Worm (Caenorhabditis elegans) whole organism, L3 larva: ENCODE results near the gene hmgr-1.
A peak's percentile ranks its signal among the peaks of the same experiment; 100 is the strongest.

Experiments used
- R02D3.7 ChIP-seq: fragments of 150-350 bp; optimal IDR thresholded peaks from 2 replicates; lab custom pipeline; 2014; ENCODE audit warnings: missing biosample characterization, missing genetic modification characterization
- ZK546.5 ChIP-seq: sonication (generic microtip); optimal IDR thresholded peaks from 2 replicates; lab custom pipeline; 2017; ENCODE audit warnings: missing biosample characterization, missing genetic modification characterization
- aly-2 ChIP-seq: fragments of 150-350 bp; optimal IDR thresholded peaks from 2 replicates; lab custom pipeline; 2014; ENCODE audit warnings: missing biosample characterization, missing genetic modification characterization
- ama-1 ChIP-seq: fragments of 150-350 bp; optimal IDR thresholded peaks from 2 replicates; lab custom pipeline; 2018
- ceh-16 ChIP-seq: sonication (generic microtip); optimal IDR thresholded peaks from 2 replicates; lab custom pipeline; 2017; ENCODE audit warnings: missing biosample characterization, missing genetic modification characterization
- ceh-28 ChIP-seq: fragments of 150-350 bp; optimal IDR thresholded peaks from 2 replicates; lab custom pipeline; 2014; ENCODE audit warnings: missing biosample characterization, missing genetic modification reagents, missing genetic modification characterization
- ceh-82 ChIP-seq: fragments of 150-350 bp; optimal IDR thresholded peaks from 2 replicates; lab custom pipeline; 2014; ENCODE audit warnings: missing biosample characterization, missing genetic modification characterization
- ceh-9 ChIP-seq: sonication (generic microtip); optimal IDR thresholded peaks from 2 replicates; lab custom pipeline; 2018; ENCODE audit warnings: missing biosample characterization, missing genetic modification characterization
- daf-12 ChIP-seq: fragments of 150-350 bp; optimal IDR thresholded peaks from 2 replicates; lab custom pipeline; 2014; ENCODE audit warnings: missing biosample characterization, missing genetic modification reagents, missing genetic modification characterization
- egl-27 ChIP-seq: sonication (generic microtip); optimal IDR thresholded peaks from 4 replicates; lab custom pipeline; 2017; ENCODE audit warnings: missing biosample characterization, missing genetic modification reagents, missing genetic modification characterization
- egl-5 ChIP-seq: fragments of 150-350 bp; optimal IDR thresholded peaks from 2 replicates; lab custom pipeline; 2017; ENCODE audit warnings: missing biosample characterization, missing genetic modification reagents, missing genetic modification characterization, inconsistent platforms
- elt-1 ChIP-seq: fragments of 150-350 bp; optimal IDR thresholded peaks from 2 replicates; lab custom pipeline; 2014; ENCODE audit warnings: missing biosample characterization, missing genetic modification characterization
- elt-2 ChIP-seq: sonication (generic microtip); optimal IDR thresholded peaks from 2 replicates; lab custom pipeline; 2016; ENCODE audit warnings: missing genetic modification reagents, mild to moderate bottlenecking, missing genetic modification characterization, missing compliant biosample characterization
- elt-3 ChIP-seq, 3 experiments: fragments of 150-350 bp in 1 of 3; sonication (generic microtip) in 2 of 3; optimal IDR thresholded peaks; 2 replicates in 2 of 3; 4 replicates in 1 of 3; lab custom pipeline; 2014 to 2017; ENCODE audit warnings: missing biosample characterization in 3 of 3, missing genetic modification characterization in 3 of 3
- eor-1 ChIP-seq, 2 experiments: fragments of 150-350 bp; optimal IDR thresholded peaks; 2 replicates each; lab custom pipeline; 2014 to 2018; ENCODE audit warnings: missing biosample characterization in 2 of 2, missing genetic modification characterization in 2 of 2
- fkh-10 ChIP-seq: sonication (generic microtip); optimal IDR thresholded peaks from 2 replicates; lab custom pipeline; 2017; ENCODE audit warnings: missing biosample characterization, missing genetic modification reagents, missing genetic modification characterization
- fkh-2 ChIP-seq: fragments of 150-350 bp; optimal IDR thresholded peaks from 2 replicates; lab custom pipeline; 2014; ENCODE audit warnings: missing biosample characterization, missing genetic modification reagents, missing genetic modification characterization
- fos-1 ChIP-seq: fragments of 150-350 bp; optimal IDR thresholded peaks from 2 replicates; lab custom pipeline; 2014; ENCODE audit warnings: missing biosample characterization, missing genetic modification characterization
- hmg-11 ChIP-seq: sonication (generic microtip); optimal IDR thresholded peaks from 2 replicates; lab custom pipeline; 2016; ENCODE audit warnings: missing genetic modification characterization, missing compliant biosample characterization
- jun-1 ChIP-seq: fragments of 150-350 bp; optimal IDR thresholded peaks from 2 replicates; lab custom pipeline; 2014; ENCODE audit warnings: missing biosample characterization, missing genetic modification reagents, missing genetic modification characterization
- lin-15B ChIP-seq: fragments of 150-350 bp; optimal IDR thresholded peaks from 2 replicates; lab custom pipeline; 2014; ENCODE audit warnings: missing biosample characterization, missing genetic modification characterization
- lin-39 ChIP-seq: fragments of 150-350 bp; optimal IDR thresholded peaks from 2 replicates; lab custom pipeline; 2018; ENCODE audit warnings: missing biosample characterization, missing genetic modification reagents, missing genetic modification characterization
- lsy-12 ChIP-seq: sonication (generic microtip); optimal IDR thresholded peaks from 2 replicates; lab custom pipeline; 2016; ENCODE audit warnings: mild to moderate bottlenecking, missing genetic modification characterization, missing compliant biosample characterization
- mdl-1 ChIP-seq: fragments of 150-350 bp; optimal IDR thresholded peaks from 2 replicates; lab custom pipeline; 2014; ENCODE audit warnings: missing biosample characterization, missing genetic modification characterization
- mml-1 ChIP-seq: fragments of 150-350 bp; sonication (generic microtip); optimal IDR thresholded peaks from 3 replicates; lab custom pipeline; 2014; ENCODE audit warnings: missing biosample characterization, missing genetic modification characterization
- nfya-1 ChIP-seq: sonication (generic microtip); optimal IDR thresholded peaks from 2 replicates; lab custom pipeline; 2017; ENCODE audit warnings: missing genetic modification characterization, mild to moderate bottlenecking, missing compliant biosample characterization, antibody characterized with exemption, moderate library complexity; ENCODE audit not compliant: insufficient read depth
- nhr-11 ChIP-seq: fragments of 150-350 bp; optimal IDR thresholded peaks from 2 replicates; lab custom pipeline; 2014; ENCODE audit warnings: missing biosample characterization, missing genetic modification characterization
- nhr-12 ChIP-seq: fragments of 150-350 bp; optimal IDR thresholded peaks from 2 replicates; lab custom pipeline; 2014; ENCODE audit warnings: missing biosample characterization, missing genetic modification characterization
- nhr-23 ChIP-seq: fragments of 150-350 bp; optimal IDR thresholded peaks from 2 replicates; lab custom pipeline; 2014; ENCODE audit warnings: missing biosample characterization, missing genetic modification reagents, missing genetic modification characterization
- nhr-237 ChIP-seq: fragments of 150-350 bp; optimal IDR thresholded peaks from 2 replicates; lab custom pipeline; 2014; ENCODE audit warnings: missing biosample characterization, missing genetic modification characterization
- nhr-25 ChIP-seq: sonication (generic microtip); optimal IDR thresholded peaks from 2 replicates; lab custom pipeline; 2017; ENCODE audit warnings: missing biosample characterization, missing genetic modification characterization
- nhr-28 ChIP-seq: fragments of 150-350 bp; optimal IDR thresholded peaks from 2 replicates; lab custom pipeline; 2014; ENCODE audit warnings: missing biosample characterization, missing genetic modification characterization
- nhr-43 ChIP-seq: sonication (generic microtip); optimal IDR thresholded peaks from 2 replicates; lab custom pipeline; 2016; ENCODE audit warnings: mild to moderate bottlenecking, missing genetic modification characterization, missing compliant biosample characterization; ENCODE audit not compliant: poor library complexity, severe bottlenecking
- nhr-67 ChIP-seq: fragments of 150-350 bp; optimal IDR thresholded peaks from 2 replicates; lab custom pipeline; 2014; ENCODE audit warnings: missing biosample characterization, missing genetic modification characterization
- nhr-76 ChIP-seq: fragments of 150-350 bp; sonication (generic microtip); optimal IDR thresholded peaks from 5 replicates; lab custom pipeline; 2014; ENCODE audit warnings: missing biosample characterization, missing genetic modification characterization
- nhr-77 ChIP-seq: fragments of 150-350 bp; optimal IDR thresholded peaks from 2 replicates; lab custom pipeline; 2014; ENCODE audit warnings: missing biosample characterization, missing genetic modification characterization
- pha-4 ChIP-seq: fragments of 150-350 bp; optimal IDR thresholded peaks from 2 replicates; lab custom pipeline; 2014; ENCODE audit warnings: missing biosample characterization, missing genetic modification reagents, missing genetic modification characterization
- pqm-1 ChIP-seq: fragments of 150-350 bp; optimal IDR thresholded peaks from 2 replicates; lab custom pipeline; 2017; ENCODE audit warnings: missing biosample characterization, missing genetic modification characterization, inconsistent platforms
- sea-2 ChIP-seq: fragments of 150-350 bp; sonication (generic microtip); optimal IDR thresholded peaks from 4 replicates; lab custom pipeline; 2014; ENCODE audit warnings: missing biosample characterization, missing genetic modification reagents, missing genetic modification characterization
- skn-1 ChIP-seq: fragments of 150-350 bp; optimal IDR thresholded peaks from 2 replicates; lab custom pipeline; 2014; ENCODE audit warnings: missing biosample characterization, missing genetic modification characterization
- snpc-4 ChIP-seq: fragments of 150-350 bp; optimal IDR thresholded peaks from 2 replicates; lab custom pipeline; 2014; ENCODE audit warnings: missing biosample characterization, missing genetic modification characterization
- tbx-2 ChIP-seq: sonication (generic microtip); optimal IDR thresholded peaks from 2 replicates; lab custom pipeline; 2016; ENCODE audit warnings: mild to moderate bottlenecking, missing genetic modification characterization, missing compliant biosample characterization
- unc-39 ChIP-seq: sonication (generic microtip); optimal IDR thresholded peaks from 4 replicates; lab custom pipeline; 2017; ENCODE audit warnings: missing biosample characterization, missing genetic modification characterization
- unc-62 ChIP-seq: fragments of 150-350 bp; sonication (generic microtip); optimal IDR thresholded peaks from 4 replicates; lab custom pipeline; 2014; ENCODE audit warnings: missing biosample characterization, missing genetic modification reagents, missing genetic modification characterization
- zag-1 ChIP-seq: fragments of 150-350 bp; optimal IDR thresholded peaks from 2 replicates; lab custom pipeline; 2014; ENCODE audit warnings: missing biosample characterization, missing genetic modification characterization
- ztf-11 ChIP-seq: fragments of 150-350 bp; optimal IDR thresholded peaks from 2 replicates; lab custom pipeline; 2014; ENCODE audit warnings: missing biosample characterization, missing genetic modification characterization
- ztf-4 ChIP-seq: fragments of 150-350 bp; optimal IDR thresholded peaks from 2 replicates; lab custom pipeline; 2014; ENCODE audit warnings: missing biosample characterization, missing genetic modification characterization

The hmgr-1 gene

DNA sequence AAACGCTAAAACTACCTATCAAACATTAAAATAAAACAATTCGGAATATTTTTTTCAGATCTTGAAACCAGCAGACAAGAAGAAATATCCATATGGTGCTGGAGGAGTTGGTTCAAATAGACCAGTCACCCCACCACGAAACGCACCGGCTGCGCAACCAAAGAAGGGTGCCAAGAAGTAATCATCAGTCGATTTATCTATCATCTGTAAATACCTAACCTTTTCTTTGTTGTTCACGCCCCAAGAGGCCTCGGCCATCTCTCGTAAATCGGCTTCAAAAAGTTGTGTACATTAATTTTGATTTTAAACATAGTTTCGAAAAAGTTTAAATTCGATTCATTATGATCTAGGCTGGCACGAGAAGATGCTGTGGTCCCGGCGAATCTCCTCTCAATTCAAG, 21.3 kb upstream of the hmgr-1 start:
- TF ChIP-seq ama-1 (peak; percentile 53), pha-4 (tag; lab: Kevin White, UChicago) (no peak)

DNA sequence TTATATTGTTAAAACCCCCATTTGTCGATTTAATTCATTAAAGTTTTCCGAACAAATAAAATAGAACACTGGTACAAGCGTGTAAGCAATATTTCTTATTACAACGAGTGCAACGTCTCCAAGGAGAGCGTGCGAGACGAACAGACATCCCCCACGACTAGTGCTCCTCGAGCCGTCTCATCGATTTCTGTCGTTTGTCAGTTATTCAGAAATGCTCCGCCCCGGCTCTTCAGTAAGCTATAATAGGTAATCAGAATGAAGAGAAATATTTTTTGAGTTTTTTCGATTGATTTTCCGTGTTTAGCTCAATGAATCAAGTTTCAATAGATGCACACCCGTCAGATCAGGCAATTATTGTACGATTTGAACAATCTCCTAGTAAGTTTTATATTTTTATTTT, 20.6 kb upstream of the hmgr-1 start, which contains the start of gene kap-1:
TSS of gene kap-1 (plus strand) at position 143 of the 400 bp plus-strand sequence.
- no peak for TF ChIP-seq fkh-10 (GFP tag; lab: Kevin White, UChicago)
- no peak for TF ChIP-seq fos-1 (tag; lab: Kevin White, UChicago)
- no peak for TF ChIP-seq elt-1
- no peak for TF ChIP-seq lin-39 (tag; lab: Kevin White, UChicago)
- no peak for TF ChIP-seq zag-1 (tag; lab: Kevin White, UChicago)
- peak; percentile 40 for TF ChIP-seq nhr-43
- no peak for TF ChIP-seq nhr-12 (tag; lab: Kevin White, UChicago)
- no peak for TF ChIP-seq fkh-2 (tag; lab: Kevin White, UChicago)
- no peak for TF ChIP-seq ceh-16
- no peak for TF ChIP-seq skn-1 (tag; lab: Kevin White, UChicago)
- TF ChIP-seq nhr-237 (tag; lab: Kevin White, UChicago): no peak
- no peak for TF ChIP-seq egl-27 (tag; lab: Kevin White, UChicago)
- TF ChIP-seq mml-1 (tag; lab: Kevin White, UChicago): no peak
- TF ChIP-seq pha-4 (tag; lab: Kevin White, UChicago): no peak
- no peak for TF ChIP-seq ceh-9 (tag; lab: Kevin White, UChicago)
- no peak for TF ChIP-seq aly-2
- no peak for TF ChIP-seq elt-3 (tag; optimal IDR thresholded peaks at IDR 0.05; lab: Kevin White, UChicago)
- no peak for TF ChIP-seq R02D3.7 (tag; lab: Kevin White, UChicago)
- TF ChIP-seq jun-1 (tag; lab: Kevin White, UChicago): no peak
- no peak for TF ChIP-seq mdl-1 (tag; lab: Kevin White, UChicago)
- TF ChIP-seq daf-12 (tag; lab: Kevin White, UChicago): no peak
- no peak for TF ChIP-seq eor-1 (tag; optimal IDR thresholded peaks at IDR 0.05; lab: Kevin White, UChicago)
- no peak for TF ChIP-seq egl-5
- no peak for TF ChIP-seq nhr-25 (tag; lab: Kevin White, UChicago)
- peak; percentile 33 for TF ChIP-seq nfya-1 (tag; lab: Kevin White, UChicago)
- peak; percentile 90 for TF ChIP-seq ama-1
- peak; percentile 56 for TF ChIP-seq lsy-12
- TF ChIP-seq ztf-11: no peak
- TF ChIP-seq ceh-28 (tag; lab: Kevin White, UChicago): no peak
- no peak for TF ChIP-seq ceh-82 (tag; lab: Kevin White, UChicago)
- no peak for TF ChIP-seq pqm-1 (tag; lab: Kevin White, UChicago)
- TF ChIP-seq ztf-4 (tag; lab: Kevin White, UChicago): no peak
- TF ChIP-seq nhr-67 (tag; lab: Kevin White, UChicago): no peak
- TF ChIP-seq unc-39 (tag; lab: Kevin White, UChicago): no peak
- TF ChIP-seq nhr-11 (tag; lab: Kevin White, UChicago): no peak
- TF ChIP-seq tbx-2 (tag; lab: Kevin White, UChicago): no peak
- no peak for TF ChIP-seq unc-62 (GFP tag; lab: Kevin White, UChicago)
- no peak for TF ChIP-seq nhr-28 (tag; lab: Kevin White, UChicago)
- TF ChIP-seq nhr-77 (tag; lab: Kevin White, UChicago): no peak
- peak; percentile 11 for TF ChIP-seq elt-2 (tag; lab: Kevin White, UChicago)
- peak; percentile 7 for TF ChIP-seq hmg-11 (tag; lab: Kevin White, UChicago)
- no peak for TF ChIP-seq ZK546.5 (tag; lab: Kevin White, UChicago)
- TF ChIP-seq snpc-4 (tag; lab: Kevin White, UChicago): no peak
- no peak for TF ChIP-seq sea-2
- TF ChIP-seq nhr-76 (tag; lab: Kevin White, UChicago): no peak
- TF ChIP-seq lin-15B (tag; lab: Kevin White, UChicago): no peak
- TF ChIP-seq nhr-23: no peak
- TF ChIP-seq, all 47 proteins: peak for 6
